Fruit fly (Drosophila melanogaster): Measurements from ENCODE around the gene CG10863.

DNA sequence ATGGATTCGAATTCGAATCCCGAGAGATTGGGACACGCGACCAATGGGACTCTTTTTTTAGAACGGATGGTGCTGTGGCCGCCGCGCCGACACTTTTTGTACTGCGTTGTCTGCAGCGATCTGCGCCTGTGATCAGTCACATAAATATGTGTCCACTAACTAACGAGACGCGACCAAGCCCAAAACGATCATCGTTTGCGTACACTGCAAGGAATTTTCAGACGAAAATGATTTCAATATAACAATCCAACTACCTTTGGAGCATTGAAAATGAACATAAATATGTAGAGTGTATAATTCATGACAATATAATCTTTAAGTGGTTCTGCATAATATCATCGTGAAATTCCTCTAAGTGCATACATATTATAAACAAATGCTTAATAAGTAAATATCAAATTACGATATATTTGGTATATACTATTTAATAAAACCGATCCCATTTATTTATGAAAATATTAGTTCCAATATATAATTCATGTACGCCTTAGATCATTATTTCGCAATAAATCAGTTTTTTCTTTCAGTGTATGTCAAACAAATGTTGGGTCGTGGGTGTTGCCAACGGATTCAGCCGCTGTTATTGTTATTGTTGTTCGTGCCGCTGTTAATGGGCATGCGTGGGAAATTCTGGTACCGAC lies 6.6 kb downstream of the CG10863 start, which contains the start of gene Eip63F-1:
- no peak for TF ChIP-seq Eip93F (GFP tag; optimal IDR thresholded peaks at IDR 0.05)
- no peak for TF ChIP-seq CG16779 (tag; optimal IDR thresholded peaks at IDR 0.05)
- no peak for TF ChIP-seq CG3032 (tag; optimal IDR thresholded peaks at IDR 0.05)
- TF ChIP-seq topi (GFP tag; optimal IDR thresholded peaks at IDR 0.05) = no peak
- no peak for TF ChIP-seq Sox102F (GFP tag; optimal IDR thresholded peaks at IDR 0.05)
- no peak for TF ChIP-seq ss (GFP tag; optimal IDR thresholded peaks at IDR 0.05)
- TF ChIP-seq CG6808 (GFP tag; optimal IDR thresholded peaks at IDR 0.05) = no peak

Measured in whole organism, prepupa.